Fruit fly (Drosophila melanogaster) whole organism, embryonic: ENCODE data around the gene CG5255.

Experiments used
- Asciz ChIP-seq: fragments of 200-800 bp; sonication (Bioruptor generic); optimal IDR thresholded peaks from 2 replicates; lab custom pipeline; 2017; ENCODE audit warnings: missing biosample characterization, mild to moderate bottlenecking, missing genetic modification characterization, missing genetic modification reagents
- BEAF-32 ChIP-seq: fragments of 200-800 bp; sonication (Bioruptor generic); optimal IDR thresholded peaks from 3 replicates; lab custom pipeline; 2017; ENCODE audit warnings: missing biosample characterization, missing genetic modification characterization, mild to moderate bottlenecking, moderate library complexity, missing genetic modification reagents
- CG10431 ChIP-seq: fragments of 200-800 bp; sonication (Bioruptor generic); optimal IDR thresholded peaks from 3 replicates; lab custom pipeline; 2018; ENCODE audit warnings: missing biosample characterization, mild to moderate bottlenecking, missing genetic modification characterization
- CG14014 ChIP-seq: fragments of 200-800 bp; sonication (Bioruptor generic); IDR thresholded peaks from 2 replicates; pipeline ENCODE4 v1.3.6; 2022; ENCODE audit warnings: missing biosample characterization, missing genetic modification characterization
- CG17912 ChIP-seq: fragments of 200-800 bp; sonication (Bioruptor generic); optimal IDR thresholded peaks from 2 replicates; lab custom pipeline; 2018; ENCODE audit warnings: missing biosample characterization, mild to moderate bottlenecking, missing genetic modification characterization
- CG18619 ChIP-seq: fragments of 200-800 bp; sonication (Bioruptor generic); optimal IDR thresholded peaks from 3 replicates; lab custom pipeline; 2017; ENCODE audit warnings: missing biosample characterization, mild to moderate bottlenecking, missing genetic modification characterization
- CG32772 ChIP-seq: fragments of 200-800 bp; sonication (Bioruptor generic); IDR thresholded peaks from 2 replicates; pipeline ENCODE4 v1.3.6; 2022; ENCODE audit warnings: missing biosample characterization, missing genetic modification characterization
- CG4360 ChIP-seq: fragments of 200-800 bp; sonication (Bioruptor generic); IDR thresholded peaks from 2 replicates; pipeline ENCODE4 v1.3.6; 2022; ENCODE audit warnings: missing biosample characterization, missing genetic modification characterization
- CG4854 ChIP-seq: fragments of 200-800 bp; sonication (Bioruptor generic); optimal IDR thresholded peaks from 2 replicates; lab custom pipeline; 2016; ENCODE audit warnings: missing biosample characterization, missing genetic modification characterization, inconsistent platforms
- CG5180 ChIP-seq: fragments of 200-800 bp; sonication (Bioruptor generic); optimal IDR thresholded peaks from 3 replicates; lab custom pipeline; 2017; ENCODE audit warnings: missing biosample characterization, missing genetic modification characterization, mild to moderate bottlenecking, moderate library complexity, missing genetic modification reagents
- CG6854 ChIP-seq: fragments of 200-800 bp; sonication (Bioruptor generic); optimal IDR thresholded peaks from 3 replicates; lab custom pipeline; 2017; ENCODE audit warnings: missing biosample characterization, mild to moderate bottlenecking, missing genetic modification characterization
- CG7928 ChIP-seq: fragments of 200-800 bp; sonication (Bioruptor generic); optimal IDR thresholded peaks from 2 replicates; lab custom pipeline; 2017; ENCODE audit warnings: missing biosample characterization, mild to moderate bottlenecking, missing genetic modification characterization
- CG8388 ChIP-seq: fragments of 200-800 bp; sonication (Bioruptor generic); optimal IDR thresholded peaks from 2 replicates; lab custom pipeline; 2019; ENCODE audit warnings: missing biosample characterization, mild to moderate bottlenecking, missing genetic modification characterization, moderate library complexity
- CG8765 ChIP-seq: fragments of 200-800 bp; sonication (Bioruptor generic); IDR thresholded peaks from 2 replicates; pipeline ENCODE4 v1.3.6; 2022; ENCODE audit warnings: missing biosample characterization, missing genetic modification characterization
- GATAe ChIP-seq: fragments of 200-800 bp; sonication (Bioruptor generic); conservative IDR thresholded peaks from 2 replicates; pipeline ENCODE4 v1.3.6; 2022; ENCODE audit warnings: missing biosample characterization, missing genetic modification characterization
- H2.0 ChIP-seq: fragments of 200-800 bp; sonication (Bioruptor generic); IDR thresholded peaks from 2 replicates; pipeline ENCODE4 v1.3.6; 2022; ENCODE audit warnings: missing biosample characterization, missing genetic modification characterization
- Hmr ChIP-seq: fragments of 200-800 bp; sonication (Bioruptor generic); optimal IDR thresholded peaks from 3 replicates; lab custom pipeline; 2017; ENCODE audit warnings: mild to moderate bottlenecking, missing biosample characterization, missing genetic modification reagents, missing genetic modification characterization
- Hr39 ChIP-seq: fragments of >200 bp; optimal IDR thresholded peaks from 2 replicates; lab custom pipeline; 2017
- MBD-R2 ChIP-seq: fragments of 200-800 bp; sonication (Bioruptor generic); IDR thresholded peaks from 2 replicates; pipeline ENCODE4 v1.3.6; 2022; ENCODE audit warnings: missing biosample characterization, missing genetic modification characterization
- Nf-YA ChIP-seq: fragments of 200-800 bp; sonication (Bioruptor generic); IDR thresholded peaks from 2 replicates; pipeline ENCODE4 v1.3.6; 2022; ENCODE audit warnings: missing biosample characterization, missing genetic modification characterization
- PHDP ChIP-seq: fragments of 200-800 bp; sonication (Bioruptor generic); optimal IDR thresholded peaks from 3 replicates; lab custom pipeline; 2018; ENCODE audit warnings: missing biosample characterization, mild to moderate bottlenecking, missing genetic modification characterization, moderate library complexity
- Sox102F ChIP-seq: fragments of 200-800 bp; sonication (Bioruptor generic); optimal IDR thresholded peaks from 2 replicates; lab custom pipeline; 2018; ENCODE audit warnings: missing biosample characterization, mild to moderate bottlenecking, missing genetic modification characterization, moderate library complexity
- Sry-β ChIP-seq: fragments of 200-800 bp; sonication (Bioruptor generic); optimal IDR thresholded peaks from 2 replicates; lab custom pipeline; 2018; ENCODE audit warnings: missing biosample characterization, mild to moderate bottlenecking, missing genetic modification characterization, moderate library complexity
- Tbp ChIP-seq: fragments of >200 bp; optimal IDR thresholded peaks from 2 replicates; lab custom pipeline; 2018; ENCODE audit warnings: missing biosample characterization, missing genetic modification characterization
- Xrp1 ChIP-seq: fragments of 200-800 bp; sonication (Bioruptor generic); IDR thresholded peaks from 2 replicates; pipeline ENCODE4 v1.3.6; 2022; ENCODE audit warnings: missing biosample characterization, missing genetic modification characterization
- amos ChIP-seq: fragments of 200-800 bp; sonication (Bioruptor generic); IDR thresholded peaks from 2 replicates; pipeline ENCODE4 v1.3.6; 2022; ENCODE audit warnings: missing biosample characterization, missing genetic modification characterization; ENCODE audit not compliant: partially characterized antibody
- ara ChIP-seq: fragments of 200-800 bp; sonication (Bioruptor generic); IDR thresholded peaks from 2 replicates; pipeline ENCODE4 v1.3.6; 2022; ENCODE audit warnings: missing biosample characterization, missing genetic modification characterization
- bsh ChIP-seq, 2 experiments: fragments of 200-800 bp; sonication (Bioruptor generic); optimal IDR thresholded peaks; 2 replicates each; lab custom pipeline; 2017 to 2018; ENCODE audit warnings: mild to moderate bottlenecking in 2 of 2, missing biosample characterization in 2 of 2, missing genetic modification characterization in 2 of 2, moderate library complexity in 1 of 2
- cas ChIP-seq: fragments of 200-800 bp; sonication (Bioruptor generic); IDR thresholded peaks from 2 replicates; pipeline ENCODE4 v1.3.6; 2022; ENCODE audit warnings: missing biosample characterization, missing genetic modification characterization
- chinmo ChIP-seq: fragments of 200-800 bp; sonication (Bioruptor generic); IDR thresholded peaks from 4 replicates; pipeline ENCODE4 v1.3.6; 2022; ENCODE audit warnings: missing biosample characterization, missing genetic modification characterization; ENCODE audit not compliant: partially characterized antibody
- dysf ChIP-seq: fragments of 200-800 bp; sonication (Bioruptor generic); IDR thresholded peaks from 3 replicates; pipeline ENCODE4 v1.3.6; 2022; ENCODE audit warnings: missing biosample characterization, missing genetic modification characterization
- grau ChIP-seq: fragments of 200-800 bp; optimal IDR thresholded peaks from 3 replicates; lab custom pipeline; 2019; ENCODE audit warnings: missing biosample characterization, mild to moderate bottlenecking, missing genetic modification characterization, moderate library complexity
- hbn ChIP-seq: fragments of 200-800 bp; sonication (Bioruptor generic); IDR thresholded peaks from 2 replicates; pipeline ENCODE4 v1.3.6; 2022; ENCODE audit warnings: missing biosample characterization, missing genetic modification characterization; ENCODE audit not compliant: partially characterized antibody
- jumu ChIP-seq: fragments of 200-800 bp; sonication (Bioruptor generic); optimal IDR thresholded peaks from 3 replicates; lab custom pipeline; 2016; ENCODE audit warnings: missing biosample characterization, missing genetic modification characterization
- lola ChIP-seq, 3 experiments: fragments of >200 bp in 2 of 3; fragments of 200-800 bp in 1 of 3; sonication (Bioruptor generic) in 1 of 3; optimal IDR thresholded peaks; 2 replicates each; lab custom pipeline; 2017 to 2019; ENCODE audit warnings: missing biosample characterization in 3 of 3, missing genetic modification characterization in 3 of 3, mild to moderate bottlenecking in 1 of 3, moderate library complexity in 1 of 3
- luna ChIP-seq: fragments of 200-800 bp; sonication (Bioruptor generic); optimal IDR thresholded peaks from 2 replicates; lab custom pipeline; 2016; ENCODE audit warnings: missing biosample characterization, missing genetic modification characterization
- peb ChIP-seq: fragments of 200-800 bp; sonication (Bioruptor generic); IDR thresholded peaks from 2 replicates; pipeline ENCODE4 v1.3.6; 2022; ENCODE audit warnings: missing biosample characterization, missing genetic modification characterization
- pnt ChIP-seq: fragments of 200-800 bp; sonication (Bioruptor generic); optimal IDR thresholded peaks from 3 replicates; lab custom pipeline; 2016; ENCODE audit warnings: missing biosample characterization, missing genetic modification characterization
- pros ChIP-seq: fragments of 200-800 bp; sonication (Bioruptor generic); optimal IDR thresholded peaks from 3 replicates; lab custom pipeline; 2019; ENCODE audit warnings: missing biosample characterization, mild to moderate bottlenecking, missing genetic modification characterization, moderate library complexity
- psq ChIP-seq: fragments of 200-800 bp; sonication (Bioruptor generic); optimal IDR thresholded peaks from 2 replicates; lab custom pipeline; 2017; ENCODE audit warnings: missing biosample characterization, missing genetic modification characterization
- scrt ChIP-seq: fragments of 200-800 bp; sonication (Bioruptor generic); optimal IDR thresholded peaks from 2 replicates; lab custom pipeline; 2018; ENCODE audit warnings: missing biosample characterization, mild to moderate bottlenecking, missing genetic modification characterization, moderate library complexity
- sens ChIP-seq: fragments of 200-800 bp; sonication (Bioruptor generic); peaks from one replicate; lab custom pipeline; 2016; ENCODE audit warnings: missing biosample characterization, missing genetic modification characterization
- seq ChIP-seq: fragments of 200-800 bp; sonication (Bioruptor generic); IDR thresholded peaks from 2 replicates; pipeline ENCODE4 v1.3.6; 2022; ENCODE audit warnings: missing biosample characterization, missing genetic modification characterization
- sna ChIP-seq: fragments of 200-800 bp; sonication (Bioruptor generic); IDR thresholded peaks from 2 replicates; pipeline ENCODE4 v1.3.6; 2022; ENCODE audit warnings: missing biosample characterization, missing genetic modification characterization; ENCODE audit not compliant: partially characterized antibody
- sqz ChIP-seq: fragments of 200-800 bp; sonication (Bioruptor generic); optimal IDR thresholded peaks from 3 replicates; lab custom pipeline; 2018; ENCODE audit warnings: missing biosample characterization, mild to moderate bottlenecking, missing genetic modification characterization
- tap ChIP-seq: fragments of 200-800 bp; optimal IDR thresholded peaks from 3 replicates; lab custom pipeline; 2019; ENCODE audit warnings: missing biosample characterization, mild to moderate bottlenecking, missing genetic modification characterization, moderate library complexity
- tgo ChIP-seq: fragments of 200-800 bp; sonication (Bioruptor generic); IDR thresholded peaks from 3 replicates; pipeline ENCODE4 v1.3.6; 2022; ENCODE audit warnings: missing biosample characterization, missing genetic modification characterization
- tll ChIP-seq, 2 experiments: fragments of 200-800 bp in 1 of 2; fragments of >200 bp in 1 of 2; sonication (Bioruptor generic) in 1 of 2; optimal IDR thresholded peaks; 2 replicates each; lab custom pipeline; 2017 to 2019; ENCODE audit warnings: missing biosample characterization in 2 of 2, missing genetic modification characterization in 2 of 2, mild to moderate bottlenecking in 1 of 2, moderate library complexity in 1 of 2
- toy ChIP-seq: fragments of 200-800 bp; sonication (Bioruptor generic); IDR thresholded peaks from 2 replicates; pipeline ENCODE4 v1.3.6; 2022; ENCODE audit warnings: missing biosample characterization, missing genetic modification characterization
- twi ChIP-seq: fragments of 200-800 bp; optimal IDR thresholded peaks from 2 replicates; lab custom pipeline; 2019; ENCODE audit warnings: missing biosample characterization, mild to moderate bottlenecking, missing genetic modification characterization, moderate library complexity
- zen ChIP-seq: fragments of 200-800 bp; sonication (Bioruptor generic); optimal IDR thresholded peaks from 3 replicates; lab custom pipeline; 2018; ENCODE audit warnings: missing biosample characterization, mild to moderate bottlenecking, missing genetic modification characterization, moderate library complexity

The CG5255 gene

DNA sequence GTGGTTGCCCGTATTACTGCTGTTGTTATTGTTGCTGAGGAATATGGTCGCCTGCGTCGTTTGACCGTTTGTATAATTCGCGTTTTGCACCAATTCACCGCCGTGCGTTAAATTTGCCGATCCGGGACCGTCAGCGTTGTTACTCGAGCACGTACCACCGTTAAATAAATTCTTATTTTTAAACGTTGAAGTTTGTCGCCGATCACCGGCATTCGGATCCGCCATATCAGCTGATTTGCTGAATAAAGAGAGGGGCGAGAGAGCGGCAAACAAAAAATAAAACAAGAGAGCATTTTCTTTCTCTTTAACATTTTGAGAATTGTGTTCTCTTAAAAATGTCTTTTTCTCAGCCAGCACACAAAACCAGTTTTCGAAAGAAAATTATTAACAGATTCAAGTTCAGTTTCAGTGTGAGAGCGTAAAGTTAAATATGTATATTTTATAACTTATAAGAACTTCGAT is 18.7 kb upstream of the CG5255 start (continued):
- TF ChIP-seq CG14014 (GFP tag; lab: Robert Waterston, UW) (no peak), sqz (peak; percentile 20), hbn (GFP tag; lab: Robert Waterston, UW) (peak; percentile 48; the same call in 1 of the 2 replicates), tgo (GFP tag; lab: Robert Waterston, UW) (no peak), scrt (GFP tag; lab: Kevin White, UChicago) (no peak), psq (GFP tag; lab: Kevin White, UChicago) (no peak), sna (GFP tag; lab: Robert Waterston, UW) (peak; percentile 22; the same call in 1 of the 2 replicates), CG5180 (GFP tag; lab: Kevin White, UChicago) (no peak), peb (GFP tag; lab: Robert Waterston, UW) (no peak), grau (tag; lab: Kevin White, UChicago) (no peak), CG10431 (no peak), chinmo (GFP tag; lab: Robert Waterston, UW) (no peak; the same call in 3 of the 4 replicates), Sox102F (GFP tag; lab: Kevin White, UChicago) (no peak), Asciz (GFP tag; lab: Kevin White, UChicago) (no peak), Hr39 (no peak), CG18619 (GFP tag; lab: Kevin White, UChicago) (no peak), pros (GFP tag; lab: Kevin White, UChicago) (peak; percentile 68), seq (GFP tag; lab: Robert Waterston, UW) (no peak), GATAe (no peak), Nf-YA (no peak), Tbp (GFP tag; lab: Kevin White, UChicago) (no peak), ara (GFP tag; lab: Robert Waterston, UW) (no peak), CG4360 (GFP tag; lab: Robert Waterston, UW) (peak; percentile 62; the same call in 1 of the 2 replicates), bsh (GFP tag; optimal IDR thresholded peaks at IDR 0.05; lab: Kevin White, UChicago) (no peak), Hmr (no peak), zen (tag; lab: Kevin White, UChicago) (no peak), H2.0 (GFP tag; lab: Robert Waterston, UW) (no peak), amos (GFP tag; lab: Robert Waterston, UW) (no peak), CG32772 (no peak), CG17912 (GFP tag; lab: Kevin White, UChicago) (no peak), luna (GFP tag; lab: Kevin White, UChicago) (no peak), tll (GFP tag; optimal IDR thresholded peaks at IDR 0.05; lab: Kevin White, UChicago) (no peak), PHDP (no peak), CG6854 (GFP tag; lab: Kevin White, UChicago) (peak; percentile 11), sens (peak; percentile 42), jumu (GFP tag; lab: Kevin White, UChicago) (no peak), Xrp1 (no peak), CG8388 (GFP tag; lab: Kevin White, UChicago) (no peak), CG4854 (GFP tag; lab: Kevin White, UChicago) (no peak), cas (GFP tag; lab: Robert Waterston, UW) (no peak), tap (tag; lab: Kevin White, UChicago) (no peak), CG8765 (GFP tag; lab: Robert Waterston, UW) (no peak), Sry-β (no peak), dysf (GFP tag; lab: Robert Waterston, UW) (no peak), CG7928 (no peak), twi (tag; lab: Kevin White, UChicago) (no peak), toy (GFP tag; lab: Robert Waterston, UW) (no peak), lola (GFP tag; optimal IDR thresholded peaks at IDR 0.05; lab: Kevin White, UChicago) (no peak), MBD-R2 (GFP tag; lab: Robert Waterston, UW) (peak; percentile 29; the same call in 1 of the 2 replicates), BEAF-32 (GFP tag; lab: Kevin White, UChicago) (no peak), pnt (GFP tag; lab: Kevin White, UChicago) (no peak)
